Fruit fly (Drosophila melanogaster) whole organism, embryonic: ENCODE data around the gene CG4596.

ENCODE experiments used
- Atf3 ChIP-seq: fragments of 200-800 bp; sonication (Bioruptor generic); optimal IDR thresholded peaks from 3 replicates; lab custom pipeline; 2016; ENCODE audit warnings: missing biosample characterization, missing genetic modification characterization
- BtbVII ChIP-seq: fragments of 200-800 bp; sonication (Bioruptor generic); optimal IDR thresholded peaks from 3 replicates; lab custom pipeline; 2017; ENCODE audit warnings: missing biosample characterization, mild to moderate bottlenecking, missing genetic modification characterization
- CG11085 ChIP-seq: fragments of 200-800 bp; sonication (Bioruptor generic); IDR thresholded peaks from 2 replicates; pipeline ENCODE4 v1.3.6; 2022; ENCODE audit warnings: missing biosample characterization, missing genetic modification characterization
- CG11398 ChIP-seq: fragments of 200-800 bp; sonication (Bioruptor generic); optimal IDR thresholded peaks from 2 replicates; lab custom pipeline; 2016; ENCODE audit warnings: missing biosample characterization, missing genetic modification characterization
- CG12155 ChIP-seq: fragments of 200-800 bp; sonication (Bioruptor generic); optimal IDR thresholded peaks from 3 replicates; lab custom pipeline; 2016; ENCODE audit warnings: missing biosample characterization, missing genetic modification characterization
- CG12236 ChIP-seq: fragments of 200-800 bp; sonication (Bioruptor generic); optimal IDR thresholded peaks from 2 replicates; lab custom pipeline; 2016; ENCODE audit warnings: missing biosample characterization, missing genetic modification characterization
- CG1529 ChIP-seq: fragments of 200-800 bp; sonication (Bioruptor generic); optimal IDR thresholded peaks from 3 replicates; lab custom pipeline; 2018; ENCODE audit warnings: missing biosample characterization, missing genetic modification characterization
- CG1602 ChIP-seq: fragments of 200-800 bp; sonication (Bioruptor generic); optimal IDR thresholded peaks from 3 replicates; lab custom pipeline; 2016; ENCODE audit warnings: missing biosample characterization, missing genetic modification characterization
- CG17912 ChIP-seq: fragments of 200-800 bp; sonication (Bioruptor generic); optimal IDR thresholded peaks from 2 replicates; lab custom pipeline; 2018; ENCODE audit warnings: missing biosample characterization, mild to moderate bottlenecking, missing genetic modification characterization
- CG18619 ChIP-seq: fragments of 200-800 bp; sonication (Bioruptor generic); optimal IDR thresholded peaks from 3 replicates; lab custom pipeline; 2017; ENCODE audit warnings: missing biosample characterization, mild to moderate bottlenecking, missing genetic modification characterization
- CG2202 ChIP-seq: fragments of 200-800 bp; sonication (Bioruptor generic); optimal IDR thresholded peaks from 2 replicates; lab custom pipeline; 2018; ENCODE audit warnings: missing biosample characterization, mild to moderate bottlenecking, missing genetic modification characterization
- CG31441 ChIP-seq: fragments of 200-800 bp; sonication (Bioruptor generic); IDR thresholded peaks from 2 replicates; pipeline ENCODE4 v1.3.6; 2022; ENCODE audit warnings: missing biosample characterization, missing genetic modification characterization
- CG3281 ChIP-seq: fragments of 200-800 bp; sonication (Bioruptor generic); optimal IDR thresholded peaks from 3 replicates; lab custom pipeline; 2017; ENCODE audit warnings: missing biosample characterization, mild to moderate bottlenecking, missing genetic modification characterization
- CG4617 ChIP-seq: fragments of 200-800 bp; sonication (Bioruptor generic); optimal IDR thresholded peaks from 3 replicates; lab custom pipeline; 2016; ENCODE audit warnings: missing biosample characterization, missing genetic modification characterization, borderline replicate concordance
- CG6175 ChIP-seq: fragments of 200-800 bp; sonication (Bioruptor generic); IDR thresholded peaks from 3 replicates; pipeline ENCODE4 v1.3.6; 2022; ENCODE audit warnings: missing biosample characterization, missing genetic modification characterization
- CG6765 ChIP-seq: fragments of 200-800 bp; sonication (Bioruptor generic); optimal IDR thresholded peaks from 3 replicates; lab custom pipeline; 2017; ENCODE audit warnings: missing biosample characterization, mild to moderate bottlenecking, missing genetic modification characterization
- CG7963 ChIP-seq: fragments of 200-800 bp; sonication (Bioruptor generic); IDR thresholded peaks from 3 replicates; pipeline ENCODE4 v1.3.6; 2022; ENCODE audit warnings: missing biosample characterization, missing genetic modification characterization; ENCODE audit not compliant: partially characterized antibody
- Drgx ChIP-seq: fragments of 200-800 bp; sonication (Bioruptor generic); IDR thresholded peaks from 2 replicates; pipeline ENCODE4 v1.3.6; 2022; ENCODE audit warnings: missing biosample characterization, missing genetic modification characterization
- Hsf ChIP-seq: fragments of 200-800 bp; sonication (Bioruptor generic); optimal IDR thresholded peaks from 3 replicates; lab custom pipeline; 2016; ENCODE audit warnings: missing biosample characterization, missing genetic modification characterization
- MBD-R2 ChIP-seq: fragments of 200-800 bp; sonication (Bioruptor generic); IDR thresholded peaks from 2 replicates; pipeline ENCODE4 v1.3.6; 2022; ENCODE audit warnings: missing biosample characterization, missing genetic modification characterization
- Max ChIP-seq: fragments of 200-800 bp; sonication (Bioruptor generic); optimal IDR thresholded peaks from 2 replicates; lab custom pipeline; 2016; ENCODE audit warnings: missing biosample characterization, mild to moderate bottlenecking, missing genetic modification characterization
- Oli ChIP-seq: fragments of 200-800 bp; sonication (Bioruptor generic); optimal IDR thresholded peaks from 2 replicates; lab custom pipeline; 2018; ENCODE audit warnings: missing biosample characterization, mild to moderate bottlenecking, missing genetic modification characterization, moderate library complexity
- Sin3A ChIP-seq: fragments of >200 bp; optimal IDR thresholded peaks from 2 replicates; lab custom pipeline; 2018
- Sox102F ChIP-seq: fragments of 200-800 bp; sonication (Bioruptor generic); optimal IDR thresholded peaks from 2 replicates; lab custom pipeline; 2018; ENCODE audit warnings: missing biosample characterization, mild to moderate bottlenecking, missing genetic modification characterization, moderate library complexity
- Ssrp ChIP-seq: fragments of 200-800 bp; sonication (Bioruptor generic); optimal IDR thresholded peaks from 2 replicates; lab custom pipeline; 2018; ENCODE audit warnings: missing biosample characterization, mild to moderate bottlenecking, missing genetic modification characterization, moderate library complexity
- ab ChIP-seq: fragments of 200-800 bp; sonication (Bioruptor generic); optimal IDR thresholded peaks from 2 replicates; lab custom pipeline; 2016; ENCODE audit warnings: missing biosample characterization, missing genetic modification characterization
- abd-A ChIP-seq: fragments of 200-800 bp; sonication (Bioruptor generic); optimal IDR thresholded peaks from 3 replicates; lab custom pipeline; 2019; ENCODE audit warnings: missing biosample characterization, mild to moderate bottlenecking, missing genetic modification characterization, moderate library complexity
- aop ChIP-seq: fragments of 200-800 bp; sonication (Bioruptor generic); IDR thresholded peaks from 2 replicates; pipeline ENCODE4 v1.3.6; 2022; ENCODE audit warnings: missing biosample characterization, missing genetic modification characterization
- chm ChIP-seq: fragments of 200-800 bp; sonication (Bioruptor generic); IDR thresholded peaks from 2 replicates; pipeline ENCODE4 v1.3.6; 2022; ENCODE audit warnings: missing biosample characterization, missing genetic modification characterization
- corto ChIP-seq: fragments of 200-800 bp; sonication (Bioruptor generic); optimal IDR thresholded peaks from 2 replicates; lab custom pipeline; 2016; ENCODE audit warnings: missing biosample characterization, mild to moderate bottlenecking, missing genetic modification characterization, moderate library complexity
- crc ChIP-seq: fragments of 200-800 bp; sonication (Bioruptor generic); optimal IDR thresholded peaks from 2 replicates; lab custom pipeline; 2016; ENCODE audit warnings: missing biosample characterization, missing genetic modification characterization
- crol ChIP-seq: fragments of 200-800 bp; sonication (Bioruptor generic); IDR thresholded peaks from 2 replicates; pipeline ENCODE4 v1.3.6; 2022; ENCODE audit warnings: missing biosample characterization, missing genetic modification characterization
- eve ChIP-seq, 2 experiments: fragments of >200 bp; optimal IDR thresholded peaks; 2 replicates each; lab custom pipeline; 2017; ENCODE audit warnings: missing biosample characterization in 2 of 2, missing genetic modification characterization in 2 of 2
- fd96Cb ChIP-seq: fragments of 200-800 bp; sonication (Bioruptor generic); optimal IDR thresholded peaks from 2 replicates; lab custom pipeline; 2018; ENCODE audit warnings: missing biosample characterization, mild to moderate bottlenecking, missing genetic modification characterization, moderate library complexity
- ftz-f1 ChIP-seq: fragments of 200-800 bp; sonication (Bioruptor generic); optimal IDR thresholded peaks from 2 replicates; lab custom pipeline; 2016; ENCODE audit warnings: missing biosample characterization, missing genetic modification characterization
- grn ChIP-seq: fragments of 200-800 bp; sonication (Bioruptor generic); optimal IDR thresholded peaks from 3 replicates; lab custom pipeline; 2017; ENCODE audit warnings: missing biosample characterization, missing genetic modification characterization
- gro ChIP-seq: fragments of 200-800 bp; sonication (Bioruptor generic); optimal IDR thresholded peaks from 2 replicates; lab custom pipeline; 2016; ENCODE audit warnings: missing biosample characterization, missing genetic modification characterization
- hkb ChIP-seq, 2 experiments: fragments of 200-800 bp in 1 of 2; fragments of >200 bp in 1 of 2; sonication (Bioruptor generic) in 1 of 2; IDR thresholded peaks in 1 of 2; optimal IDR thresholded peaks in 1 of 2; 2 replicates each; pipeline versions ENCODE4 v1.3.6 to Lab custom; 2017 to 2022; ENCODE audit warnings: missing biosample characterization in 1 of 2, missing genetic modification characterization in 1 of 2
- ken ChIP-seq: fragments of 200-800 bp; sonication (Bioruptor generic); IDR thresholded peaks from 3 replicates; pipeline ENCODE4 v1.3.6; 2022; ENCODE audit warnings: missing biosample characterization, missing genetic modification characterization
- lbe ChIP-seq: fragments of 200-800 bp; sonication (Bioruptor generic); optimal IDR thresholded peaks from 2 replicates; lab custom pipeline; 2016; ENCODE audit warnings: missing biosample characterization, mild to moderate bottlenecking, missing genetic modification characterization
- mld ChIP-seq: fragments of 200-800 bp; sonication (Bioruptor generic); IDR thresholded peaks from 3 replicates; pipeline ENCODE4 v1.3.6; 2022; ENCODE audit warnings: missing biosample characterization, missing genetic modification characterization; ENCODE audit not compliant: partially characterized antibody
- nerfin-1 ChIP-seq: fragments of 200-800 bp; sonication (Bioruptor generic); optimal IDR thresholded peaks from 3 replicates; lab custom pipeline; 2019; ENCODE audit warnings: missing biosample characterization, mild to moderate bottlenecking, missing genetic modification characterization, moderate library complexity
- nerfin-2 ChIP-seq: fragments of 200-800 bp; sonication (Bioruptor generic); IDR thresholded peaks from 2 replicates; pipeline ENCODE4 v1.3.6; 2022; ENCODE audit warnings: missing biosample characterization, missing genetic modification characterization; ENCODE audit not compliant: partially characterized antibody
- nmo ChIP-seq: fragments of 200-800 bp; sonication (Bioruptor generic); optimal IDR thresholded peaks from 2 replicates; lab custom pipeline; 2018; ENCODE audit warnings: missing biosample characterization, mild to moderate bottlenecking, missing genetic modification characterization, moderate library complexity
- pb ChIP-seq: fragments of 200-800 bp; sonication (Bioruptor generic); optimal IDR thresholded peaks from 3 replicates; lab custom pipeline; 2016; ENCODE audit warnings: missing biosample characterization, missing genetic modification characterization
- peb ChIP-seq: fragments of 200-800 bp; sonication (Bioruptor generic); IDR thresholded peaks from 2 replicates; pipeline ENCODE4 v1.3.6; 2022; ENCODE audit warnings: missing biosample characterization, missing genetic modification characterization
- seq ChIP-seq: fragments of 200-800 bp; sonication (Bioruptor generic); IDR thresholded peaks from 2 replicates; pipeline ENCODE4 v1.3.6; 2022; ENCODE audit warnings: missing biosample characterization, missing genetic modification characterization
- so ChIP-seq: fragments of 200-800 bp; sonication (Bioruptor generic); IDR thresholded peaks from 3 replicates; pipeline ENCODE4 v1.3.6; 2022; ENCODE audit warnings: missing biosample characterization, missing genetic modification characterization

CG4596 gene

dm6 chr3R:10886462-10887315 lies 13.9 kb downstream of the CG4596 start (continued):
- TF ChIP-seq Oli (tag; lab: Kevin White, UChicago), result peak; percentile 91
- TF ChIP-seq fd96Cb (tag; lab: Kevin White, UChicago), result peak; percentile 74
- peak; percentile 84 for TF ChIP-seq gro
- peak; percentile 85 for TF ChIP-seq CG6765 (GFP tag; lab: Kevin White, UChicago)
- peak; percentile 89 for TF ChIP-seq nmo
- TF ChIP-seq CG12155 (GFP tag; lab: Kevin White, UChicago), result peak; percentile 85
- no peak for TF ChIP-seq CG7963 (GFP tag; lab: Robert Waterston, UW)
- TF ChIP-seq nerfin-2 (GFP tag; lab: Robert Waterston, UW), result 0 out of 2 replicates have a peak, but pooled peaks have one; percentile 28
- TF ChIP-seq Sin3A, result no peak
- peak; percentile 87 for TF ChIP-seq crc (GFP tag; lab: Kevin White, UChicago)
- TF ChIP-seq ken (GFP tag; lab: Robert Waterston, UW), result peak; percentile 43; the same call in 1 of the 3 replicates
- peak; percentile 62 for TF ChIP-seq CG2202 (tag; lab: Kevin White, UChicago)
- peak; percentile 58 for TF ChIP-seq ftz-f1 (GFP tag; lab: Kevin White, UChicago)
- TF ChIP-seq peb (GFP tag; lab: Robert Waterston, UW), result peak; percentile 79
- peak; percentile 80 for TF ChIP-seq lbe (GFP tag; lab: Kevin White, UChicago)
- peak; percentile 93 for TF ChIP-seq CG31441
- peak; percentile 89 for TF ChIP-seq Sox102F (GFP tag; lab: Kevin White, UChicago)
- TF ChIP-seq CG3281 (GFP tag; lab: Kevin White, UChicago), result peak; percentile 92
- no peak for TF ChIP-seq mld (GFP tag; lab: Robert Waterston, UW)
- TF ChIP-seq hkb (optimal IDR thresholded peaks at IDR 0.05; lab: Kevin White, UChicago), result no peak
- peak; percentile 91 for TF ChIP-seq hkb (GFP tag; IDR thresholded peaks at IDR 0.05; lab: Robert Waterston, UW)
- TF ChIP-seq nerfin-1 (tag; lab: Kevin White, UChicago), result peak; percentile 83
- peak; percentile 80 for TF ChIP-seq corto (GFP tag; lab: Kevin White, UChicago)
- no peak for TF ChIP-seq CG17912 (GFP tag; lab: Kevin White, UChicago)
- TF ChIP-seq CG6175 (GFP tag; lab: Robert Waterston, UW), result no peak; the same call in 2 of the 3 replicates
- TF ChIP-seq aop (GFP tag; lab: Robert Waterston, UW), result no peak
- peak; percentile 78 for TF ChIP-seq CG11398
- TF ChIP-seq eve (GFP tag; optimal IDR thresholded peaks at IDR 0.05; lab: Kevin White, UChicago), result no peak
- peak; percentile 86 for TF ChIP-seq Ssrp (tag; lab: Kevin White, UChicago)
- peak; percentile 36 for TF ChIP-seq CG4617 (GFP tag; lab: Kevin White, UChicago)
- peak; percentile 79 for TF ChIP-seq CG1529 (GFP tag; lab: Kevin White, UChicago)
- TF ChIP-seq MBD-R2 (GFP tag; lab: Robert Waterston, UW), result peak; percentile 72; the same call in 1 of the 2 replicates
- TF ChIP-seq abd-A, result peak; percentile 86
- TF ChIP-seq ab, result peak; percentile 25
- TF ChIP-seq so (GFP tag; lab: Robert Waterston, UW), result peak; percentile 88; the same call in 2 of the 3 replicates
- peak; percentile 79; the same call in 1 of the 2 replicates for TF ChIP-seq CG11085
- TF ChIP-seq BtbVII (GFP tag; lab: Kevin White, UChicago), result peak; percentile 93
- peak; percentile 91 for TF ChIP-seq Hsf (GFP tag; lab: Kevin White, UChicago)
- peak; percentile 87 for TF ChIP-seq chm (GFP tag; lab: Robert Waterston, UW)
- TF ChIP-seq seq (GFP tag; lab: Robert Waterston, UW), result peak; percentile 85
- TF ChIP-seq Max (GFP tag; lab: Kevin White, UChicago), result peak; percentile 81
- peak; percentile 67 for TF ChIP-seq pb (GFP tag; lab: Kevin White, UChicago)
- peak; percentile 94 for TF ChIP-seq Drgx (GFP tag; lab: Robert Waterston, UW)
- TF ChIP-seq crol (GFP tag; lab: Robert Waterston, UW), result peak; percentile 92
- peak; percentile 90 for TF ChIP-seq CG18619 (GFP tag; lab: Kevin White, UChicago)
- TF ChIP-seq grn (GFP tag; lab: Kevin White, UChicago), result peak; percentile 21
- TF ChIP-seq CG1602 (GFP tag; lab: Kevin White, UChicago), result peak; percentile 83
- peak; percentile 48 for TF ChIP-seq Atf3 (GFP tag; lab: Kevin White, UChicago)
- TF ChIP-seq CG12236, result peak; percentile 70
